Fruit fly (Drosophila melanogaster) whole organism, wandering third instar larva: ENCODE measurements around the gene kin17.

Source experiments
- CG32264 ChIP-seq: fragments of 200-800 bp; sonication (Bioruptor generic); optimal IDR thresholded peaks from 2 replicates; lab custom pipeline; 2016; ENCODE audit warnings: missing biosample characterization, missing genetic modification characterization
- Myc ChIP-seq: fragments of >200 bp; optimal IDR thresholded peaks from 2 replicates; lab custom pipeline; 2017
- N ChIP-seq: fragments of >200 bp; optimal IDR thresholded peaks from 2 replicates; lab custom pipeline; 2018; ENCODE audit warnings: missing biosample characterization, missing external identifiers, missing genetic modification characterization
- Sp1 ChIP-seq: fragments of 200-800 bp; sonication (Bioruptor generic); optimal IDR thresholded peaks from 3 replicates; lab custom pipeline; 2019; ENCODE audit warnings: missing biosample characterization, mild to moderate bottlenecking, missing genetic modification characterization, moderate library complexity
- lola ChIP-seq: fragments of >200 bp; optimal IDR thresholded peaks from 2 replicates; lab custom pipeline; 2017; ENCODE audit warnings: missing biosample characterization, missing genetic modification characterization
- sv ChIP-seq: fragments of 200-800 bp; sonication (Bioruptor generic); optimal IDR thresholded peaks from 3 replicates; lab custom pipeline; 2016; ENCODE audit warnings: missing biosample characterization, missing genetic modification characterization

kin17 gene

DNA sequence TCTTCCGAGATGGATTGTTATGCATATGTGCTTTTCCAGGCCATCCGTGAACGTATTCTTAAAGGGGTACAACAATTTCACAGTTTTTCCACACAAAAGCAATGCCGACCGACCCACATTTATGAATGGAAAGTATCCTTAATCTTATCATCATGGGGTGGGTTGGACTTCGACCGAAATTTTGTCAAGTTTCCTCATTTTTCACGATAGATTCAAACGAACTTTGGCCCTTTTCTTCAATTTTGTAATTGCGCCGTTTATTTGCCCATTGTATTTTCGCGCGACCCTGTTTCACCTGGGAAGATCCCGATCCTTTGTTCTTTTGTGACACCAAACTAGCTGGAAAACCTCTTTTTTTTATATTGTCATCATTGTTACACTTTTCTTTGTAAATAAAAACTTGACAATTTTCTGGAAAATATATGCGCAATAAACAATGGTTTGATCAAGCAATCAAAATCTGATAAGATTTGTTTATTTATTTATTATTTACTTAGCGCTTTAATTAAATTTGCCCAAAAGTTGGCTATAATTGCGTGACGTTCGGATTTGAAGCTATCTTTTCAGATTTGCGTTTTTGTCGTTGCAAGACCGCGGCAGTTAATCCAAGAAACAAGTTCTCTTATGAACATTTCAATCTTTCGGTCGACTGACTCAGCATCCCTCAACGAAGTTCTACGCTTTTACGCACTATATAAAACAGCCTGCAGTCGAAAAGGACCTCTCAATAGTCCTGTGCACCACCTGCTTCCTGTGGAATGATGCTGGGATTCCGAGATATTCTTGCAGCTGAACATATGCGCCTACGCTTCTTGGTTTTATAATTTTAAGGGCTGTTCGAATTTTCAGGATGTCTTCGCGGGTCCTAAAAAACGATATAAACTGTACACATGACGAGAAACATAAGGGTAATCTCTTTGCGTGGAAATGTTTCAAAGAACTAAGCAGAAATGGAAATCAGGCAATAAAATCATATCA lies 49.7 kb downstream of the kin17 start:
- peak; percentile 66 for TF ChIP-seq Myc (lab: Kevin White, UChicago)
- TF ChIP-seq Sp1 (GFP tag; lab: Kevin White, UChicago) = peak; percentile 14
- no peak for TF ChIP-seq sv (GFP tag; lab: Kevin White, UChicago)
- peak; percentile 64 for TF ChIP-seq N
- TF ChIP-seq lola (GFP tag; lab: Kevin White, UChicago) = no peak
- TF ChIP-seq CG32264 = no peak
